Fruit fly (Drosophila melanogaster) whole organism, wandering third instar larva: ENCODE measurements around the gene GstO1.

Experiments used
- Abd-B ChIP-seq: fragments of >200 bp; optimal IDR thresholded peaks from 2 replicates; lab custom pipeline; 2017; ENCODE audit warnings: missing biosample characterization, missing genetic modification characterization
- CG32264 ChIP-seq: fragments of 200-800 bp; sonication (Bioruptor generic); optimal IDR thresholded peaks from 2 replicates; lab custom pipeline; 2016; ENCODE audit warnings: missing biosample characterization, missing genetic modification characterization
- CG9705 ChIP-seq: fragments of 200-800 bp; sonication (Bioruptor generic); optimal IDR thresholded peaks from 2 replicates; lab custom pipeline; 2018; ENCODE audit warnings: missing biosample characterization, mild to moderate bottlenecking, missing genetic modification characterization
- CrebA ChIP-seq: fragments of 200-800 bp; sonication (Bioruptor generic); optimal IDR thresholded peaks from 2 replicates; lab custom pipeline; 2016; ENCODE audit warnings: missing biosample characterization, mild to moderate bottlenecking, missing genetic modification characterization, borderline replicate concordance
- Dfd ChIP-seq: fragments of >200 bp; optimal IDR thresholded peaks from 2 replicates; lab custom pipeline; 2017; ENCODE audit warnings: missing biosample characterization, missing genetic modification characterization
- Dif ChIP-seq: fragments of 200-275, 200-300 bp; sonication (Bioruptor generic); optimal IDR thresholded peaks from 2 replicates; lab custom pipeline; 2018; ENCODE audit warnings: missing biosample characterization, missing genetic modification characterization; ENCODE audit not compliant: partially characterized antibody
- HLH106 ChIP-seq: fragments of 200-800 bp; optimal IDR thresholded peaks from 3 replicates; lab custom pipeline; 2019; ENCODE audit warnings: missing biosample characterization, mild to moderate bottlenecking, missing genetic modification characterization, moderate library complexity
- Hnf4 ChIP-seq: fragments of 200-800 bp; sonication (Bioruptor generic); optimal IDR thresholded peaks from 2 replicates; lab custom pipeline; 2016; ENCODE audit warnings: missing biosample characterization, mild to moderate bottlenecking, missing genetic modification characterization
- Hr78 ChIP-seq: fragments of >200 bp; optimal IDR thresholded peaks from 2 replicates; lab custom pipeline; 2017; ENCODE audit warnings: missing biosample characterization, missing genetic modification characterization
- Hr83 ChIP-seq: fragments of 200-300 bp; sonication (Bioruptor generic); optimal IDR thresholded peaks from 2 replicates; lab custom pipeline; 2016; ENCODE audit warnings: missing biosample characterization, mild to moderate bottlenecking, missing genetic modification characterization, moderate library complexity; ENCODE audit not compliant: poor library complexity, severe bottlenecking
- Jra ChIP-seq: sonication (Bioruptor generic); optimal IDR thresholded peaks from 2 replicates; lab custom pipeline; 2016; ENCODE audit warnings: missing biosample characterization, missing genetic modification characterization
- Mio ChIP-seq: sonication (Bioruptor generic); optimal IDR thresholded peaks from 2 replicates; lab custom pipeline; 2016; ENCODE audit warnings: missing biosample characterization, missing genetic modification characterization
- Myc ChIP-seq: fragments of >200 bp; optimal IDR thresholded peaks from 2 replicates; lab custom pipeline; 2017
- OdsH ChIP-seq: fragments of 200-800 bp; sonication (Bioruptor generic); optimal IDR thresholded peaks from 2 replicates; lab custom pipeline; 2016; ENCODE audit warnings: missing biosample characterization, mild to moderate bottlenecking, missing genetic modification characterization
- Rel ChIP-seq, 2 experiments: fragments of 200-800 bp; sonication (Bioruptor generic) in 1 of 2; optimal IDR thresholded peaks; 2 replicates in 1 of 2; 3 replicates in 1 of 2; lab custom pipeline; 2016 to 2019; ENCODE audit warnings: mild to moderate bottlenecking in 2 of 2, missing biosample characterization in 2 of 2, missing genetic modification characterization in 2 of 2, moderate library complexity in 1 of 2
- Sp1 ChIP-seq: fragments of 200-800 bp; sonication (Bioruptor generic); optimal IDR thresholded peaks from 3 replicates; lab custom pipeline; 2019; ENCODE audit warnings: missing biosample characterization, mild to moderate bottlenecking, missing genetic modification characterization, moderate library complexity
- Vsx2 ChIP-seq: fragments of 200-300, 225-300 bp; sonication (Bioruptor generic); optimal IDR thresholded peaks from 2 replicates; lab custom pipeline; 2018; ENCODE audit warnings: missing biosample characterization, missing genetic modification characterization; ENCODE audit not compliant: partially characterized antibody
- br ChIP-seq: fragments of 200-800 bp; sonication (Bioruptor generic); optimal IDR thresholded peaks from 2 replicates; lab custom pipeline; 2016; ENCODE audit warnings: missing biosample characterization, missing genetic modification characterization
- brk ChIP-seq: fragments of 200-800 bp; sonication (Bioruptor generic); optimal IDR thresholded peaks from 2 replicates; lab custom pipeline; 2016; ENCODE audit warnings: missing biosample characterization, mild to moderate bottlenecking, missing genetic modification characterization
- dl ChIP-seq, 2 experiments: fragments of 175-275, 200-275 bp in 1 of 2; fragments of 200-275 bp in 1 of 2; sonication (Bioruptor generic); optimal IDR thresholded peaks; lab custom pipeline; 2018; ENCODE audit warnings: mild to moderate bottlenecking in 2 of 2, missing biosample characterization in 2 of 2, missing genetic modification characterization in 2 of 2, moderate library complexity in 2 of 2; ENCODE audit not compliant: partially characterized antibody in 2 of 2, insufficient read depth in 1 of 2
- dmrt93B ChIP-seq: fragments of 200-800 bp; sonication (Bioruptor generic); optimal IDR thresholded peaks from 2 replicates; lab custom pipeline; 2018; ENCODE audit warnings: missing biosample characterization, mild to moderate bottlenecking, missing genetic modification characterization
- dsf ChIP-seq: sonication (Bioruptor generic); optimal IDR thresholded peaks from 2 replicates; lab custom pipeline; 2016; ENCODE audit warnings: missing biosample characterization, missing genetic modification characterization, borderline replicate concordance
- ey ChIP-seq: fragments of 200-800 bp; sonication (Bioruptor generic); optimal IDR thresholded peaks from 2 replicates; lab custom pipeline; 2016; ENCODE audit warnings: missing biosample characterization, missing genetic modification characterization
- foxo ChIP-seq, 2 experiments: fragments of 200-800 bp; sonication (Bioruptor generic); optimal IDR thresholded peaks; 2 replicates in 1 of 2; 3 replicates in 1 of 2; lab custom pipeline; 2016 to 2017; ENCODE audit warnings: missing biosample characterization in 2 of 2, missing genetic modification characterization in 2 of 2
- fru ChIP-seq: fragments of 200-800 bp; sonication (Bioruptor generic); optimal IDR thresholded peaks from 3 replicates; lab custom pipeline; 2016; ENCODE audit warnings: missing biosample characterization, mild to moderate bottlenecking, missing genetic modification characterization
- h ChIP-seq: fragments of 200-800 bp; sonication (Bioruptor generic); optimal IDR thresholded peaks from 3 replicates; lab custom pipeline; 2016; ENCODE audit warnings: missing biosample characterization, mild to moderate bottlenecking, missing genetic modification characterization
- jim ChIP-seq: fragments of 175-275, 200-325 bp; sonication (Bioruptor generic); optimal IDR thresholded peaks from 2 replicates; lab custom pipeline; 2016; ENCODE audit warnings: missing biosample characterization, mild to moderate bottlenecking, missing genetic modification characterization
- lola ChIP-seq: fragments of >200 bp; optimal IDR thresholded peaks from 2 replicates; lab custom pipeline; 2017; ENCODE audit warnings: missing biosample characterization, missing genetic modification characterization
- psq ChIP-seq: fragments of 200-800 bp; sonication (Bioruptor generic); optimal IDR thresholded peaks from 3 replicates; lab custom pipeline; 2017; ENCODE audit warnings: missing biosample characterization, mild to moderate bottlenecking, missing genetic modification characterization, moderate library complexity
- rgr ChIP-seq: fragments of 200-800 bp; sonication (Bioruptor generic); optimal IDR thresholded peaks from 3 replicates; lab custom pipeline; 2016; ENCODE audit warnings: missing biosample characterization, mild to moderate bottlenecking, missing genetic modification characterization
- sage ChIP-seq: fragments of 200-800 bp; sonication (Bioruptor generic); optimal IDR thresholded peaks from 2 replicates; lab custom pipeline; 2016; ENCODE audit warnings: missing biosample characterization, mild to moderate bottlenecking, missing genetic modification characterization
- sv ChIP-seq: fragments of 200-800 bp; sonication (Bioruptor generic); optimal IDR thresholded peaks from 3 replicates; lab custom pipeline; 2016; ENCODE audit warnings: missing biosample characterization, missing genetic modification characterization
- tai ChIP-seq: sonication (Bioruptor generic); optimal IDR thresholded peaks from 2 replicates; lab custom pipeline; 2016; ENCODE audit warnings: missing biosample characterization, missing genetic modification characterization
- usp ChIP-seq: fragments of >200 bp; optimal IDR thresholded peaks from 2 replicates; lab custom pipeline; 2017; ENCODE audit warnings: missing biosample characterization, missing genetic modification characterization

Gene GstO1

dm6 chr3L:8549183-8549890 is 24.7 kb upstream of the GstO1 start:
- no peak for TF ChIP-seq Mio (GFP tag; lab: Kevin White, UChicago)
- TF ChIP-seq lola: no peak
- no peak for TF ChIP-seq Jra (GFP tag; lab: Kevin White, UChicago)
- no peak for TF ChIP-seq Sp1
- TF ChIP-seq rgr (GFP tag; lab: Kevin White, UChicago): no peak
- TF ChIP-seq Dif (GFP tag; lab: Kevin White, UChicago): no peak
- no peak for TF ChIP-seq HLH106 (tag; lab: Kevin White, UChicago)
- TF ChIP-seq dsf (GFP tag; lab: Kevin White, UChicago): no peak
- TF ChIP-seq h: no peak

- TF ChIP-seq HLH106 (tag; lab: Kevin White, UChicago): peak; percentile 39
- no peak for TF ChIP-seq Hnf4 (GFP tag; lab: Kevin White, UChicago)
- peak; percentile 61 for TF ChIP-seq OdsH
- TF ChIP-seq sv: peak; percentile 83
- TF ChIP-seq Abd-B: no peak
- TF ChIP-seq foxo (GFP tag; optimal IDR thresholded peaks at IDR 0.05; lab: Kevin White, UChicago): peak in 1 of 2 experiments; percentile 53
- TF ChIP-seq fru (GFP tag; lab: Kevin White, UChicago): peak; percentile 5
- peak; percentile 38 for TF ChIP-seq rgr (GFP tag; lab: Kevin White, UChicago)
- TF ChIP-seq CG9705: no peak
- peak; percentile 2 for TF ChIP-seq psq (GFP tag; lab: Kevin White, UChicago)
- peak; percentile 35 for TF ChIP-seq ey (GFP tag; lab: Kevin White, UChicago)
- peak; percentile 12 for TF ChIP-seq dmrt93B (GFP tag; lab: Kevin White, UChicago)
- peak; percentile 41 for TF ChIP-seq h
Measured at dm6 chr3L:8547104-8547523, 22.4 kb upstream of the GstO1 start.

- TF ChIP-seq jim: peak; percentile 47
- peak; percentile 48 for TF ChIP-seq Sp1
- TF ChIP-seq dl (GFP tag; optimal IDR thresholded peaks at IDR 0.05; lab: Kevin White, UChicago; ENCODE audit: insufficient read depth in 1 of 2, partially characterized antibody in 2 of 2): peak; percentile 98 to 99
- peak; percentile 47 for TF ChIP-seq fru (GFP tag; lab: Kevin White, UChicago)
- peak; percentile 4 for TF ChIP-seq tai (GFP tag; lab: Kevin White, UChicago)
- peak; percentile 99 for TF ChIP-seq Dif (GFP tag; lab: Kevin White, UChicago)
- peak; percentile 48 for TF ChIP-seq CrebA (GFP tag; lab: Kevin White, UChicago)
- peak; percentile 41 for TF ChIP-seq sage (GFP tag; lab: Kevin White, UChicago)
- peak; percentile 71 for TF ChIP-seq h
- TF ChIP-seq Myc: no peak
- TF ChIP-seq Rel (GFP tag; optimal IDR thresholded peaks at IDR 0.05; lab: Kevin White, UChicago): peak; percentile 62
- peak; percentile 28 for TF ChIP-seq Rel (tag; optimal IDR thresholded peaks at IDR 0.05; lab: Kevin White, UChicago)
- no peak for TF ChIP-seq Dfd
- TF ChIP-seq psq (GFP tag; lab: Kevin White, UChicago): peak; percentile 81
- no peak for TF ChIP-seq Hr78 (GFP tag; lab: Kevin White, UChicago)
- TF ChIP-seq Jra (GFP tag; lab: Kevin White, UChicago): peak; percentile 79
- no peak for TF ChIP-seq brk (GFP tag; lab: Kevin White, UChicago)
- TF ChIP-seq ey (GFP tag; lab: Kevin White, UChicago): no peak
- TF ChIP-seq CG32264: peak; percentile 41
- no peak for TF ChIP-seq usp (GFP tag; lab: Kevin White, UChicago)
- TF ChIP-seq rgr (GFP tag; lab: Kevin White, UChicago): peak; percentile 49
- peak; percentile 66 for TF ChIP-seq Hr83 (GFP tag; lab: Kevin White, UChicago)
- TF ChIP-seq foxo (GFP tag; optimal IDR thresholded peaks at IDR 0.05; lab: Kevin White, UChicago): peak in 1 of 2 experiments; percentile 25
- TF ChIP-seq Vsx2 (GFP tag; lab: Kevin White, UChicago): peak; percentile 91
- TF ChIP-seq OdsH: no peak
- TF ChIP-seq br: peak; percentile 57
Measured at dm6 chr3L:8546355-8546771, 21.7 kb upstream of the GstO1 start.
